Worm (Caenorhabditis elegans) whole organism, L1 larva: ENCODE measurements around the gene znf-593.
A peak's percentile ranks its signal among the peaks of the same experiment; 100 is the strongest.

Source experiments
- C16A3.4 ChIP-seq: fragments of 150-350 bp; optimal IDR thresholded peaks from 2 replicates; lab custom pipeline; 2014; ENCODE audit warnings: missing biosample characterization, missing genetic modification characterization
- Y116A8C.19 ChIP-seq: sonication (generic microtip); optimal IDR thresholded peaks from 2 replicates; lab custom pipeline; 2016; ENCODE audit warnings: missing compliant biosample characterization, missing genetic modification characterization, borderline replicate concordance
- ceh-8 ChIP-seq: fragments of 200-800 bp; sonication (Bioruptor generic); optimal IDR thresholded peaks from 2 replicates; lab custom pipeline; 2018; ENCODE audit warnings: mild to moderate bottlenecking, missing genetic modification characterization, moderate library complexity, missing compliant biosample characterization
- ceh-82 ChIP-seq, 3 experiments: fragments of 150-350 bp in 1 of 3; sonication (generic microtip) in 2 of 3; optimal IDR thresholded peaks; 2 replicates each; lab custom pipeline; 2014 to 2017; ENCODE audit warnings: missing biosample characterization in 3 of 3, missing genetic modification characterization in 3 of 3
- ceh-88 ChIP-seq: fragments of 200-800 bp; sonication (Bioruptor generic); IDR thresholded peaks from 2 replicates; pipeline ENCODE4 v1.3.6; 2022; ENCODE audit warnings: missing genetic modification characterization, missing compliant biosample characterization
- ceh-90 ChIP-seq: sonication (generic microtip); optimal IDR thresholded peaks from 2 replicates; lab custom pipeline; 2016; ENCODE audit warnings: missing genetic modification characterization, missing compliant biosample characterization
- ces-1 ChIP-seq: fragments of 150-350 bp; optimal IDR thresholded peaks from 2 replicates; lab custom pipeline; 2014; ENCODE audit warnings: missing biosample characterization, missing genetic modification reagents, missing genetic modification characterization
- dpl-1 ChIP-seq, 3 experiments: fragments of 150-350 bp in 2 of 3; sonication (generic microtip) in 1 of 3; optimal IDR thresholded peaks; 2 replicates each; lab custom pipeline; 2014 to 2017; ENCODE audit warnings: missing biosample characterization in 3 of 3, missing genetic modification characterization in 3 of 3, missing genetic modification reagents in 3 of 3
- dsc-1 ChIP-seq: sonication (generic microtip); optimal IDR thresholded peaks from 2 replicates; lab custom pipeline; 2016; ENCODE audit warnings: mild to moderate bottlenecking, missing genetic modification characterization, missing compliant biosample characterization
- efl-3 ChIP-seq: fragments of 200-800 bp; sonication (Bioruptor generic); optimal IDR thresholded peaks from 2 replicates; lab custom pipeline; 2018; ENCODE audit warnings: mild to moderate bottlenecking, missing genetic modification characterization, missing compliant biosample characterization
- isw-1 ChIP-seq: fragments of 200-800 bp; sonication (Bioruptor generic); IDR thresholded peaks from 2 replicates; pipeline ENCODE4 v1.3.6; 2022; ENCODE audit warnings: missing genetic modification characterization, missing compliant biosample characterization
- lin-13 ChIP-seq: fragments of 150-350 bp; optimal IDR thresholded peaks from 2 replicates; lab custom pipeline; 2014; ENCODE audit warnings: missing biosample characterization, missing genetic modification reagents, missing genetic modification characterization
- lin-15B ChIP-seq: fragments of 150-350 bp; sonication (generic microtip); optimal IDR thresholded peaks from 3 replicates; lab custom pipeline; 2014; ENCODE audit warnings: missing biosample characterization, missing genetic modification characterization
- lin-35 ChIP-seq, 2 experiments: fragments of 150-350 bp; optimal IDR thresholded peaks; 2 replicates each; lab custom pipeline; 2014; ENCODE audit warnings: missing biosample characterization in 2 of 2, missing genetic modification characterization in 2 of 2, missing genetic modification reagents in 2 of 2
- mep-1 ChIP-seq: fragments of 150-350 bp; optimal IDR thresholded peaks from 2 replicates; lab custom pipeline; 2014; ENCODE audit warnings: missing biosample characterization, missing genetic modification characterization
- nhr-11 ChIP-seq: fragments of 150-350 bp; optimal IDR thresholded peaks from 2 replicates; lab custom pipeline; 2014; ENCODE audit warnings: missing biosample characterization, missing genetic modification characterization
- nhr-28 ChIP-seq: fragments of 150-350 bp; optimal IDR thresholded peaks from 2 replicates; lab custom pipeline; 2014; ENCODE audit warnings: missing biosample characterization, missing genetic modification characterization
- nhr-71 ChIP-seq: sonication (generic microtip); optimal IDR thresholded peaks from 2 replicates; lab custom pipeline; 2016; ENCODE audit warnings: mild to moderate bottlenecking, missing genetic modification characterization, moderate library complexity, missing compliant biosample characterization
- nhr-77 ChIP-seq: fragments of 150-350 bp; optimal IDR thresholded peaks from 2 replicates; lab custom pipeline; 2014; ENCODE audit warnings: missing biosample characterization, missing genetic modification characterization
- nhr-85 ChIP-seq: sonication (generic microtip); peaks from one replicate; lab custom pipeline; 2016; ENCODE audit warnings: missing genetic modification characterization, inconsistent platforms, missing compliant biosample characterization
- skn-1 ChIP-seq: fragments of 150-350 bp; optimal IDR thresholded peaks from 2 replicates; lab custom pipeline; 2014; ENCODE audit warnings: missing biosample characterization, missing genetic modification characterization
- snu-23 ChIP-seq: sonication (generic microtip); optimal IDR thresholded peaks from 2 replicates; lab custom pipeline; 2016; ENCODE audit warnings: missing genetic modification characterization, missing compliant biosample characterization
- sup-37 ChIP-seq: fragments of 200-800 bp; sonication (Bioruptor generic); optimal IDR thresholded peaks from 2 replicates; lab custom pipeline; 2018; ENCODE audit warnings: mild to moderate bottlenecking, missing genetic modification characterization, missing compliant biosample characterization
- unc-130 ChIP-seq: fragments of 150-350 bp; optimal IDR thresholded peaks from 2 replicates; lab custom pipeline; 2017; ENCODE audit warnings: missing biosample characterization, missing genetic modification characterization, inconsistent platforms
- vab-15 ChIP-seq: sonication (generic microtip); optimal IDR thresholded peaks from 2 replicates; lab custom pipeline; 2017; ENCODE audit warnings: missing genotype, mild to moderate bottlenecking, missing genetic modification characterization, missing compliant biosample characterization
- zag-1 ChIP-seq: fragments of 150-350 bp; optimal IDR thresholded peaks from 2 replicates; lab custom pipeline; 2014; ENCODE audit warnings: missing biosample characterization, missing genetic modification characterization

znf-593 gene

DNA sequence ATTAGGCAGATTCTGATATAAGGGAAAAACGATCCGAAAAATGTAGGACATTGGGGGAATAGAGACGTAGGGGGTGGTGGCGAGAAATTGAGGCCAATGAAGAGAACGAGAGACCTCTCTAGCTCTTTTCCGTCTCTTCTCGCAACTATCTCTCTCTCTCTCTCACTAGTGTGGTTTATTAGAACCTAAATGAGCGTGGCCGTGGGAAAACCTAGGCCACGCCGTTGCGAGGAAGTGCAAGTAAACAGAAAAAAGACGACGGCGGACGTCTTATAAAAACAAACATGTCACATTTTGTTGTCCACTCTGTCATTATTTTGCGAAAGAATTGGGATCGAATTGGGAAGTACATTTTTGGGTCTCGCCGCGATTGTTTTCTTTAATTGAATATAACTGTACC, 48.5 kb downstream of the znf-593 start (continued):
- TF ChIP-seq snu-23 (GFP tag; lab: Kevin White, UChicago) (peak; percentile 91), nhr-85 (peak; percentile 91), zag-1 (tag; lab: Kevin White, UChicago) (peak; percentile 14), ceh-82 (tag; optimal IDR thresholded peaks at IDR 0.05; lab: Kevin White, UChicago) (peak; percentile 73 to 92 (median 78)), nhr-28 (tag; lab: Kevin White, UChicago) (no peak), nhr-77 (peak; percentile 79), lin-13 (GFP tag; lab: Kevin White, UChicago) (peak; percentile 88), ces-1 (GFP tag; lab: Kevin White, UChicago) (no peak), vab-15 (tag; lab: Kevin White, UChicago) (peak; percentile 79), dsc-1 (tag; lab: Kevin White, UChicago) (peak; percentile 72)

DNA sequence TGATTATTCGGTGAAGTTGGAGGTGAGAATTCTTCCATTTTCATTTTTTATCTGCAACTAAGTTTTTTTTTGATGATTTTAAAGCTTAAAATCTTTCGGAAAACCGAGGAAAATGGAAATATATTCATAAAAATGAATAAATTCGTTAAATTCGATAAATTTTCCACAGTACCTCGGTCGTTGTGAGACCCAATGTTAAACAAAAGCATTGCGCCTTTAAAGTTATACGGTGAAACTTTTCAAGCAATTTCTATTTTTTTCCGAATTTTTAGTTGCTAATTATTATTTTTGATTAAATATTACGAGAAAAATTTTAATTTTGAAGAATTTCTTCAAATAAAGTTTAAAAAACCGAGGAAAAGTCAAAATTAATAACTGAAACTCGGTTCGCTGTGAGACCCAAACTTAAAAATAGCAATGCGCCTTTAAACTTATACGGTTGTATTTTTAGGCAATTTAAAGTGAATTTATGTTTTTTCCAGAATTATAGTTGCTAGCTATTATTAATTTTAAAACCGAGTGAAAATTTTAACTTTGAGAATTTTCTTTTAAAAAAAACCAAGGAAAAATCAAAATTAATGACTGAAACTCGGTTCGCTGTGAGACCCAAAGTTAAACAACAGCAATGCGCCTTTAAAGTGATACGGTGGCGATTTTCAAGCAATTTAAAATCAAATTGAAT, 49.1 kb downstream of the znf-593 start, which contains the start of gene taf-12:
Gene taf-12, minus strand, starts transcription at position 51 of the 682 bp plus-strand sequence.
- no peak for TF ChIP-seq lin-15B
- no peak for TF ChIP-seq skn-1
- no peak for TF ChIP-seq ceh-88 (GFP tag; lab: Robert Waterston, UW)
- no peak for TF ChIP-seq isw-1 (GFP tag; lab: Robert Waterston, UW)
- TF ChIP-seq dpl-1 (GFP tag; optimal IDR thresholded peaks at IDR 0.05; lab: Kevin White, UChicago), result no peak
- TF ChIP-seq Y116A8C.19 (tag; lab: Kevin White, UChicago), result no peak
- TF ChIP-seq efl-3, result no peak
- TF ChIP-seq ceh-90 (tag; lab: Kevin White, UChicago), result no peak
- no peak for TF ChIP-seq mep-1 (tag; lab: Kevin White, UChicago)
- no peak for TF ChIP-seq sup-37 (GFP tag; lab: Kevin White, UChicago)
- no peak for TF ChIP-seq nhr-28 (tag; lab: Kevin White, UChicago)
- no peak for TF ChIP-seq C16A3.4 (tag; lab: Kevin White, UChicago)
- TF ChIP-seq dsc-1 (tag; lab: Kevin White, UChicago), result no peak
- TF ChIP-seq ceh-8 (GFP tag; lab: Kevin White, UChicago), result no peak
- TF ChIP-seq nhr-11 (tag; lab: Kevin White, UChicago), result no peak
- no peak for TF ChIP-seq unc-130
- TF ChIP-seq ceh-82 (tag; optimal IDR thresholded peaks at IDR 0.05; lab: Kevin White, UChicago), result no peak
- TF ChIP-seq vab-15 (tag; lab: Kevin White, UChicago), result no peak
- TF ChIP-seq nhr-71 (tag; lab: Kevin White, UChicago), result no peak
- no peak for TF ChIP-seq lin-35 (GFP tag; optimal IDR thresholded peaks at IDR 0.05; lab: Kevin White, UChicago)
- TF ChIP-seq, all 84 proteins: peak for 0
